Worm (Caenorhabditis elegans): ENCODE measurements around the gene coel-1.

The coel-1 gene

ce11 chrX:4246867-4247591 lies 18.4 kb upstream of the coel-1 start, which contains the start of gene F48D6.4:
Gene F48D6.4, minus strand, starts transcription at chrX:4247212.
- no peak for TF ChIP-seq pbrm-1 (GFP tag; IDR thresholded peaks at IDR 0.05)
- no peak for TF ChIP-seq Y53F4B.3 (GFP tag; IDR thresholded peaks at IDR 0.05)
- TF ChIP-seq attf-5 (GFP tag; optimal IDR thresholded peaks at IDR 0.05), result no peak
- TF ChIP-seq tbx-9 (tag; optimal IDR thresholded peaks at IDR 0.05; ENCODE audit: borderline replicate concordance), result no peak
- no peak for TF ChIP-seq nhr-120 (GFP tag; IDR thresholded peaks at IDR 0.05)
- no peak for TF ChIP-seq ceh-91 (GFP tag; IDR thresholded peaks at IDR 0.05)
- TF ChIP-seq hmg-1.2 (GFP tag; IDR thresholded peaks at IDR 0.05), result no peak
- peak; percentile 17 for TF ChIP-seq tlf-1 (GFP tag; optimal IDR thresholded peaks at IDR 0.05)
- peak; percentile 66 for TF ChIP-seq nhr-80 (tag; optimal IDR thresholded peaks at IDR 0.05)
- TF ChIP-seq rcor-1 (GFP tag; IDR thresholded peaks at IDR 0.05), result no peak
- no peak for TF ChIP-seq ztf-3 (GFP tag; optimal IDR thresholded peaks at IDR 0.05)
- no peak for TF ChIP-seq D2030.7 (GFP tag; IDR thresholded peaks at IDR 0.05)
- TF ChIP-seq hlh-12 (tag; optimal IDR thresholded peaks at IDR 0.05), result no peak
- 0 out of 2 replicates have a peak, but pooled peaks have one; percentile 2 for TF ChIP-seq B0336.3 (GFP tag; IDR thresholded peaks at IDR 0.05)
- TF ChIP-seq attf-6 (GFP tag; IDR thresholded peaks at IDR 0.05), result no peak
- TF ChIP-seq repo-1 (tag; optimal IDR thresholded peaks at IDR 0.05), result no peak
- TF ChIP-seq athp-1 (tag; optimal IDR thresholded peaks at IDR 0.05), result no peak
- TF ChIP-seq ets-4 (GFP tag; optimal IDR thresholded peaks at IDR 0.05), result no peak
- TF ChIP-seq aptf-2 (GFP tag; conservative IDR thresholded peaks at IDR 0.05), result no peak
- TF ChIP-seq efl-1 (GFP tag; optimal IDR thresholded peaks at IDR 0.05), result no peak
- no peak for TF ChIP-seq akir-1 (GFP tag; optimal IDR thresholded peaks at IDR 0.05)
- no peak for TF ChIP-seq lin-35 (GFP tag; optimal IDR thresholded peaks at IDR 0.05)
- no peak for TF ChIP-seq F49E8.2 (tag; optimal IDR thresholded peaks at IDR 0.05; ENCODE audit: insufficient read depth)
- TF ChIP-seq hmg-20 (GFP tag; IDR thresholded peaks at IDR 0.05), result no peak

- TF ChIP-seq nhr-27 (tag; optimal IDR thresholded peaks at IDR 0.05) (no peak), nhr-80 (tag; optimal IDR thresholded peaks at IDR 0.05) (peak; percentile 10)
Measured at ce11 chrX:4248417-4248816, 17.0 kb upstream of the coel-1 start.

ce11 chrX:4248949-4249348 lies 16.5 kb upstream of the coel-1 start, which contains the start of gene hlh-13:
Gene hlh-13, plus strand, starts transcription at chrX:4249249.
- TF ChIP-seq hlh-12 (tag; optimal IDR thresholded peaks at IDR 0.05), result no peak
- TF ChIP-seq ZK185.1 (tag; optimal IDR thresholded peaks at IDR 0.05; ENCODE audit: poor library complexity, severe bottlenecking), result no peak
- no peak for TF ChIP-seq F57A8.1 (GFP tag; optimal IDR thresholded peaks at IDR 0.05)
- TF ChIP-seq B0261.1 (tag; optimal IDR thresholded peaks at IDR 0.05), result no peak
- no peak for TF ChIP-seq ztf-18 (tag; optimal IDR thresholded peaks at IDR 0.05)
- no peak for TF ChIP-seq aptf-2 (GFP tag; conservative IDR thresholded peaks at IDR 0.05)
- TF ChIP-seq let-607 (tag; optimal IDR thresholded peaks at IDR 0.05), result no peak
- TF ChIP-seq dpff-1 (tag; optimal IDR thresholded peaks at IDR 0.05), result no peak
- no peak for TF ChIP-seq attf-6 (GFP tag; IDR thresholded peaks at IDR 0.05)
- no peak for TF ChIP-seq nfyb-1 (GFP tag; IDR thresholded peaks at IDR 0.05)
- no peak for TF ChIP-seq ztf-22 (GFP tag; optimal IDR thresholded peaks at IDR 0.05)
- TF ChIP-seq nhr-179 (tag; optimal IDR thresholded peaks at IDR 0.05), result no peak
- no peak for TF ChIP-seq hlh-26 (GFP tag; conservative IDR thresholded peaks at IDR 0.05)
- TF ChIP-seq Y95B8A.8 (GFP tag; IDR thresholded peaks at IDR 0.05), result no peak
- TF ChIP-seq athp-1 (tag; optimal IDR thresholded peaks at IDR 0.05), result no peak
- TF ChIP-seq die-1 (tag; optimal IDR thresholded peaks at IDR 0.05), result no peak
- TF ChIP-seq fkh-3 (tag; optimal IDR thresholded peaks at IDR 0.05), result no peak

Data from whole organism, young adult.